Worm (Caenorhabditis elegans) whole organism, L3 larva: ENCODE data around the gene Y4C6B.3.

ENCODE experiments used
- ZK546.5 ChIP-seq: sonication (generic microtip); optimal IDR thresholded peaks from 2 replicates; lab custom pipeline; 2017; ENCODE audit warnings: missing biosample characterization, missing genetic modification characterization
- ceh-16 ChIP-seq: sonication (generic microtip); optimal IDR thresholded peaks from 2 replicates; lab custom pipeline; 2017; ENCODE audit warnings: missing biosample characterization, missing genetic modification characterization
- ceh-9 ChIP-seq: sonication (generic microtip); optimal IDR thresholded peaks from 2 replicates; lab custom pipeline; 2018; ENCODE audit warnings: missing biosample characterization, missing genetic modification characterization
- daf-12 ChIP-seq: fragments of 150-350 bp; optimal IDR thresholded peaks from 2 replicates; lab custom pipeline; 2014; ENCODE audit warnings: missing biosample characterization, missing genetic modification reagents, missing genetic modification characterization
- egl-5 ChIP-seq: fragments of 150-350 bp; optimal IDR thresholded peaks from 2 replicates; lab custom pipeline; 2017; ENCODE audit warnings: missing biosample characterization, missing genetic modification reagents, missing genetic modification characterization, inconsistent platforms
- elt-1 ChIP-seq: fragments of 150-350 bp; optimal IDR thresholded peaks from 2 replicates; lab custom pipeline; 2014; ENCODE audit warnings: missing biosample characterization, missing genetic modification characterization
- elt-2 ChIP-seq: sonication (generic microtip); optimal IDR thresholded peaks from 2 replicates; lab custom pipeline; 2016; ENCODE audit warnings: missing genetic modification reagents, mild to moderate bottlenecking, missing genetic modification characterization, missing compliant biosample characterization
- elt-3 ChIP-seq, 3 experiments: fragments of 150-350 bp in 1 of 3; sonication (generic microtip) in 2 of 3; optimal IDR thresholded peaks; 2 replicates in 2 of 3; 4 replicates in 1 of 3; lab custom pipeline; 2014 to 2017; ENCODE audit warnings: missing biosample characterization in 3 of 3, missing genetic modification characterization in 3 of 3
- eor-1 ChIP-seq, 2 experiments: fragments of 150-350 bp; optimal IDR thresholded peaks; 2 replicates each; lab custom pipeline; 2014 to 2018; ENCODE audit warnings: missing biosample characterization in 2 of 2, missing genetic modification characterization in 2 of 2
- fkh-10 ChIP-seq: sonication (generic microtip); optimal IDR thresholded peaks from 2 replicates; lab custom pipeline; 2017; ENCODE audit warnings: missing biosample characterization, missing genetic modification reagents, missing genetic modification characterization
- fos-1 ChIP-seq: fragments of 150-350 bp; optimal IDR thresholded peaks from 2 replicates; lab custom pipeline; 2014; ENCODE audit warnings: missing biosample characterization, missing genetic modification characterization
- hmg-11 ChIP-seq: sonication (generic microtip); optimal IDR thresholded peaks from 2 replicates; lab custom pipeline; 2016; ENCODE audit warnings: missing genetic modification characterization, missing compliant biosample characterization
- lin-15B ChIP-seq: fragments of 150-350 bp; optimal IDR thresholded peaks from 2 replicates; lab custom pipeline; 2014; ENCODE audit warnings: missing biosample characterization, missing genetic modification characterization
- lin-39 ChIP-seq: fragments of 150-350 bp; optimal IDR thresholded peaks from 2 replicates; lab custom pipeline; 2018; ENCODE audit warnings: missing biosample characterization, missing genetic modification reagents, missing genetic modification characterization
- nhr-23 ChIP-seq: fragments of 150-350 bp; optimal IDR thresholded peaks from 2 replicates; lab custom pipeline; 2014; ENCODE audit warnings: missing biosample characterization, missing genetic modification reagents, missing genetic modification characterization
- nhr-76 ChIP-seq: fragments of 150-350 bp; sonication (generic microtip); optimal IDR thresholded peaks from 5 replicates; lab custom pipeline; 2014; ENCODE audit warnings: missing biosample characterization, missing genetic modification characterization
- pqm-1 ChIP-seq: fragments of 150-350 bp; optimal IDR thresholded peaks from 2 replicates; lab custom pipeline; 2017; ENCODE audit warnings: missing biosample characterization, missing genetic modification characterization, inconsistent platforms
- snpc-4 ChIP-seq: fragments of 150-350 bp; optimal IDR thresholded peaks from 2 replicates; lab custom pipeline; 2014; ENCODE audit warnings: missing biosample characterization, missing genetic modification characterization
- unc-39 ChIP-seq: sonication (generic microtip); optimal IDR thresholded peaks from 4 replicates; lab custom pipeline; 2017; ENCODE audit warnings: missing biosample characterization, missing genetic modification characterization
- unc-62 ChIP-seq: fragments of 150-350 bp; sonication (generic microtip); optimal IDR thresholded peaks from 4 replicates; lab custom pipeline; 2014; ENCODE audit warnings: missing biosample characterization, missing genetic modification reagents, missing genetic modification characterization

Y4C6B.3 gene

ce11 chrIV:5381334-5381733 is 49.1 kb downstream of the Y4C6B.3 start, which contains the start of gene F41H10.2:
F41H10.2 (plus strand) TSS chrIV:5381634.
- TF ChIP-seq ZK546.5 (tag; lab: Kevin White, UChicago) (no peak), nhr-76 (tag; lab: Kevin White, UChicago) (no peak), elt-2 (tag; lab: Kevin White, UChicago) (no peak), eor-1 (tag; optimal IDR thresholded peaks at IDR 0.05; lab: Kevin White, UChicago) (no peak), ceh-16 (tag; lab: Kevin White, UChicago) (no peak), elt-3 (tag; optimal IDR thresholded peaks at IDR 0.05; lab: Kevin White, UChicago) (no peak)
- TF ChIP-seq, all 47 proteins: peak for 0

ce11 chrIV:5382609-5383008 is 50.3 kb downstream of the Y4C6B.3 start, which contains the start of gene F41H10.1:
F41H10.1 (plus strand) TSS chrIV:5382909.
- TF ChIP-seq unc-62 = no peak
- TF ChIP-seq snpc-4 (tag; lab: Kevin White, UChicago) = no peak
- TF ChIP-seq elt-1 (tag; lab: Kevin White, UChicago) = no peak

ce11 chrIV:5385020-5385419 is 52.7 kb downstream of the Y4C6B.3 start, which contains the start of gene F41H10.12:
F41H10.12 (plus strand) TSS chrIV:5385320.
- TF ChIP-seq unc-62 (no peak), ceh-9 (no peak), nhr-76 (tag; lab: Kevin White, UChicago) (no peak), ceh-16 (tag; lab: Kevin White, UChicago) (no peak), elt-1 (tag; lab: Kevin White, UChicago) (no peak), unc-39 (tag; lab: Kevin White, UChicago) (no peak), nhr-23 (tag; lab: Kevin White, UChicago) (no peak), fkh-10 (GFP tag; lab: Kevin White, UChicago) (no peak), fos-1 (no peak), pqm-1 (no peak), egl-5 (tag; lab: Kevin White, UChicago) (no peak), hmg-11 (tag; lab: Kevin White, UChicago) (no peak), eor-1 (tag; optimal IDR thresholded peaks at IDR 0.05; lab: Kevin White, UChicago) (no peak), lin-15B (no peak), daf-12 (tag; lab: Kevin White, UChicago) (no peak), lin-39 (tag; lab: Kevin White, UChicago) (no peak)
